Fruit fly (Drosophila melanogaster) whole organism, embryonic: ENCODE measurements around the gene Dpm3.

Experiments
- Abd-B ChIP-seq: fragments of 200-800 bp; sonication (Bioruptor generic); optimal IDR thresholded peaks from 2 replicates; lab custom pipeline; 2018; ENCODE audit warnings: missing biosample characterization, mild to moderate bottlenecking, missing genetic modification characterization, moderate library complexity
- Ada2b ChIP-seq: fragments of 200-800 bp; sonication (Bioruptor generic); IDR thresholded peaks from 2 replicates; pipeline ENCODE4 v1.3.6; 2022; ENCODE audit warnings: missing biosample characterization, missing genetic modification characterization
- Bteb2 ChIP-seq: fragments of 200-800 bp; sonication (Bioruptor generic); optimal IDR thresholded peaks from 2 replicates; lab custom pipeline; 2016; ENCODE audit warnings: missing biosample characterization, missing genetic modification characterization
- CG10959 ChIP-seq: fragments of 200-800 bp; sonication (Bioruptor generic); IDR thresholded peaks from 2 replicates; pipeline ENCODE4 v1.3.6; 2022; ENCODE audit warnings: missing biosample characterization, missing genetic modification characterization
- CG11093 ChIP-seq: fragments of 200-800 bp; sonication (Bioruptor generic); IDR thresholded peaks from 3 replicates; pipeline ENCODE4 v1.3.6; 2022; ENCODE audit warnings: missing biosample characterization, missing genetic modification characterization
- CG11723 ChIP-seq: fragments of 200-800 bp; sonication (Bioruptor generic); optimal IDR thresholded peaks from 2 replicates; lab custom pipeline; 2017; ENCODE audit warnings: missing biosample characterization, mild to moderate bottlenecking, missing genetic modification characterization
- CG12769 ChIP-seq: fragments of 200-800 bp; sonication (Bioruptor generic); optimal IDR thresholded peaks from 2 replicates; lab custom pipeline; 2019; ENCODE audit warnings: missing biosample characterization, mild to moderate bottlenecking, missing genetic modification characterization, moderate library complexity
- CG13624 ChIP-seq: fragments of 200-800 bp; sonication (Bioruptor generic); optimal IDR thresholded peaks from 2 replicates; lab custom pipeline; 2016; ENCODE audit warnings: missing biosample characterization, missing genetic modification characterization
- CG15479 ChIP-seq: fragments of 200-800 bp; sonication (Bioruptor generic); optimal IDR thresholded peaks from 3 replicates; lab custom pipeline; 2019; ENCODE audit warnings: missing biosample characterization, mild to moderate bottlenecking, missing genetic modification characterization, moderate library complexity
- CG17829 ChIP-seq: fragments of 200-800 bp; optimal IDR thresholded peaks from 2 replicates; lab custom pipeline; 2019; ENCODE audit warnings: missing biosample characterization, mild to moderate bottlenecking, missing genetic modification characterization, moderate library complexity
- CG2199 ChIP-seq: fragments of 200-800 bp; sonication (Bioruptor generic); IDR thresholded peaks from 3 replicates; pipeline ENCODE4 v1.3.6; 2022; ENCODE audit warnings: missing biosample characterization, missing genetic modification characterization
- CG3726 ChIP-seq: fragments of 200-800 bp; sonication (Bioruptor generic); IDR thresholded peaks from 3 replicates; pipeline ENCODE4, ENCODE4 v1.3.6; 2022; ENCODE audit warnings: missing biosample characterization, missing genetic modification characterization
- CG43689 ChIP-seq: fragments of 200-800 bp; sonication (Bioruptor generic); IDR thresholded peaks from 2 replicates; pipeline ENCODE4 v1.3.6; 2022; ENCODE audit warnings: missing biosample characterization, missing genetic modification characterization
- CG4424 ChIP-seq: fragments of 200-800 bp; sonication (Bioruptor generic); optimal IDR thresholded peaks from 3 replicates; lab custom pipeline; 2016; ENCODE audit warnings: missing biosample characterization, missing genetic modification characterization
- CG5245 ChIP-seq: fragments of 200-800 bp; sonication (Bioruptor generic); optimal IDR thresholded peaks from 3 replicates; lab custom pipeline; 2016; ENCODE audit warnings: missing biosample characterization, missing genetic modification characterization
- CG6765 ChIP-seq: fragments of 200-800 bp; sonication (Bioruptor generic); optimal IDR thresholded peaks from 3 replicates; lab custom pipeline; 2017; ENCODE audit warnings: missing biosample characterization, mild to moderate bottlenecking, missing genetic modification characterization
- CG6791 ChIP-seq: fragments of 200-800 bp; sonication (Bioruptor generic); IDR thresholded peaks from 3 replicates; pipeline ENCODE4 v1.3.6; 2022; ENCODE audit warnings: missing biosample characterization, missing genetic modification characterization; ENCODE audit not compliant: partially characterized antibody
- CG7271 ChIP-seq: fragments of 200-800 bp; sonication (Bioruptor generic); optimal IDR thresholded peaks from 2 replicates; lab custom pipeline; 2018; ENCODE audit warnings: missing biosample characterization, mild to moderate bottlenecking, missing genetic modification characterization, moderate library complexity
- CG7786 ChIP-seq: fragments of 200-800 bp; sonication (Bioruptor generic); optimal IDR thresholded peaks from 2 replicates; lab custom pipeline; 2016; ENCODE audit warnings: missing biosample characterization, missing genetic modification characterization
- CG8924 ChIP-seq: fragments of 200-800 bp; optimal IDR thresholded peaks from 3 replicates; lab custom pipeline; 2019; ENCODE audit warnings: missing biosample characterization, mild to moderate bottlenecking, missing genetic modification characterization, moderate library complexity
- HHEX ChIP-seq: fragments of 200-800 bp; sonication (Bioruptor generic); optimal IDR thresholded peaks from 3 replicates; lab custom pipeline; 2017; ENCODE audit warnings: missing biosample characterization, mild to moderate bottlenecking, missing genetic modification characterization, missing genetic modification reagents
- Hr78 ChIP-seq, 2 experiments: fragments of 200-800 bp in 1 of 2; fragments of >200 bp in 1 of 2; sonication (Bioruptor generic) in 1 of 2; optimal IDR thresholded peaks; 2 replicates each; lab custom pipeline; 2017 to 2019; ENCODE audit warnings: missing biosample characterization in 2 of 2, missing genetic modification characterization in 2 of 2, mild to moderate bottlenecking in 1 of 2, moderate library complexity in 1 of 2
- Hsf ChIP-seq: fragments of 200-800 bp; sonication (Bioruptor generic); optimal IDR thresholded peaks from 3 replicates; lab custom pipeline; 2016; ENCODE audit warnings: missing biosample characterization, missing genetic modification characterization
- Jarid2 ChIP-seq: fragments of 200-800 bp; sonication (Bioruptor generic); optimal IDR thresholded peaks from 3 replicates; lab custom pipeline; 2017; ENCODE audit warnings: mild to moderate bottlenecking, missing biosample characterization, missing genetic modification reagents, missing genetic modification characterization
- Med ChIP-seq: fragments of 200-800 bp; sonication (Bioruptor generic); peaks from one replicate; lab custom pipeline; 2016; ENCODE audit warnings: missing biosample characterization, missing genetic modification characterization, mild to moderate bottlenecking, inconsistent platforms, moderate library complexity
- Opbp ChIP-seq: fragments of 200-800 bp; sonication (Bioruptor generic); IDR thresholded peaks from 3 replicates; pipeline ENCODE4 v1.3.6; 2022; ENCODE audit warnings: missing biosample characterization, missing genetic modification characterization; ENCODE audit not compliant: partially characterized antibody
- Ravus ChIP-seq: fragments of 200-800 bp; sonication (Bioruptor generic); IDR thresholded peaks from 2 replicates; pipeline ENCODE4 v1.3.6; 2022; ENCODE audit warnings: missing biosample characterization, missing genetic modification characterization
- Rfx ChIP-seq: fragments of 200-800 bp; sonication (Bioruptor generic); IDR thresholded peaks from 2 replicates; pipeline ENCODE4 v1.3.6; 2022; ENCODE audit warnings: missing biosample characterization, missing genetic modification characterization
- Sox100B ChIP-seq: fragments of 200-800 bp; sonication (Bioruptor generic); optimal IDR thresholded peaks from 3 replicates; lab custom pipeline; 2018; ENCODE audit warnings: missing biosample characterization, mild to moderate bottlenecking, missing genetic modification characterization
- amos ChIP-seq: fragments of 200-800 bp; sonication (Bioruptor generic); IDR thresholded peaks from 2 replicates; pipeline ENCODE4 v1.3.6; 2022; ENCODE audit warnings: missing biosample characterization, missing genetic modification characterization; ENCODE audit not compliant: partially characterized antibody
- chif ChIP-seq, 2 experiments: fragments of 200-800 bp; sonication (Bioruptor generic); optimal IDR thresholded peaks; 3 replicates each; lab custom pipeline; 2016; ENCODE audit warnings: missing biosample characterization in 2 of 2, missing genetic modification characterization in 2 of 2
- chm ChIP-seq: fragments of 200-800 bp; sonication (Bioruptor generic); IDR thresholded peaks from 2 replicates; pipeline ENCODE4 v1.3.6; 2022; ENCODE audit warnings: missing biosample characterization, missing genetic modification characterization
- chn ChIP-seq: fragments of 200-800 bp; sonication (Bioruptor generic); optimal IDR thresholded peaks from 2 replicates; lab custom pipeline; 2016; ENCODE audit warnings: missing biosample characterization, missing genetic modification characterization
- crp ChIP-seq, 2 experiments: fragments of 200-800 bp; sonication (Bioruptor generic); optimal IDR thresholded peaks; 2 replicates in 1 of 2; 3 replicates in 1 of 2; lab custom pipeline; 2017; ENCODE audit warnings: missing biosample characterization in 2 of 2, missing genetic modification characterization in 2 of 2, mild to moderate bottlenecking in 1 of 2, moderate library complexity in 1 of 2
- dysf ChIP-seq: fragments of 200-800 bp; sonication (Bioruptor generic); IDR thresholded peaks from 3 replicates; pipeline ENCODE4 v1.3.6; 2022; ENCODE audit warnings: missing biosample characterization, missing genetic modification characterization
- gfzf ChIP-seq: fragments of 200-800 bp; sonication (Bioruptor generic); optimal IDR thresholded peaks from 2 replicates; lab custom pipeline; 2016; ENCODE audit warnings: missing biosample characterization, mild to moderate bottlenecking, missing genetic modification characterization, moderate library complexity
- gt ChIP-seq: fragments of 200-800 bp; sonication (Bioruptor generic); IDR thresholded peaks from 2 replicates; pipeline ENCODE4 v1.3.6; 2022; ENCODE audit warnings: missing biosample characterization, missing genetic modification characterization
- ham ChIP-seq: fragments of 200-800 bp; sonication (Bioruptor generic); IDR thresholded peaks from 2 replicates; pipeline ENCODE4 v1.3.6; 2022; ENCODE audit warnings: missing biosample characterization, missing genetic modification characterization
- oc ChIP-seq: fragments of 200-800 bp; sonication (Bioruptor generic); optimal IDR thresholded peaks from 2 replicates; lab custom pipeline; 2018; ENCODE audit warnings: missing biosample characterization, mild to moderate bottlenecking, missing genetic modification characterization, moderate library complexity
- row ChIP-seq: fragments of 200-800 bp; sonication (Bioruptor generic); IDR thresholded peaks from 3 replicates; pipeline ENCODE4 v1.3.6; 2022; ENCODE audit warnings: missing biosample characterization, missing genetic modification characterization
- salm ChIP-seq: fragments of 200-800 bp; sonication (Bioruptor generic); optimal IDR thresholded peaks from 2 replicates; lab custom pipeline; 2018; ENCODE audit warnings: missing biosample characterization, mild to moderate bottlenecking, missing genetic modification characterization
- schlank ChIP-seq: fragments of 200-800 bp; sonication (Bioruptor generic); optimal IDR thresholded peaks from 2 replicates; lab custom pipeline; 2018; ENCODE audit warnings: missing biosample characterization, mild to moderate bottlenecking, missing genetic modification characterization
- slp2 ChIP-seq: fragments of 200-800 bp; sonication (Bioruptor generic); optimal IDR thresholded peaks from 2 replicates; lab custom pipeline; 2016; ENCODE audit warnings: missing biosample characterization, missing genetic modification characterization
- sob ChIP-seq: fragments of 200-800 bp; sonication (Bioruptor generic); IDR thresholded peaks from 2 replicates; pipeline ENCODE4 v1.3.6; 2022; ENCODE audit warnings: missing biosample characterization, missing genetic modification characterization
- ssp ChIP-seq: fragments of 200-800 bp; sonication (Bioruptor generic); IDR thresholded peaks from 2 replicates; pipeline ENCODE4 v1.3.6; 2022; ENCODE audit warnings: missing biosample characterization, missing genetic modification characterization
- trem ChIP-seq: fragments of 200-800 bp; optimal IDR thresholded peaks from 3 replicates; lab custom pipeline; 2019; ENCODE audit warnings: missing biosample characterization, mild to moderate bottlenecking, missing genetic modification characterization, moderate library complexity
- wdn ChIP-seq: fragments of 200-800 bp; sonication (Bioruptor generic); IDR thresholded peaks from 2 replicates; pipeline ENCODE4 v1.3.6; 2022; ENCODE audit warnings: missing biosample characterization, missing genetic modification characterization
- z ChIP-seq: fragments of 200-800 bp; sonication (Bioruptor generic); IDR thresholded peaks from 3 replicates; pipeline ENCODE4 v1.3.6; 2022; ENCODE audit warnings: missing biosample characterization, missing genetic modification characterization

Dpm3 gene

DNA sequence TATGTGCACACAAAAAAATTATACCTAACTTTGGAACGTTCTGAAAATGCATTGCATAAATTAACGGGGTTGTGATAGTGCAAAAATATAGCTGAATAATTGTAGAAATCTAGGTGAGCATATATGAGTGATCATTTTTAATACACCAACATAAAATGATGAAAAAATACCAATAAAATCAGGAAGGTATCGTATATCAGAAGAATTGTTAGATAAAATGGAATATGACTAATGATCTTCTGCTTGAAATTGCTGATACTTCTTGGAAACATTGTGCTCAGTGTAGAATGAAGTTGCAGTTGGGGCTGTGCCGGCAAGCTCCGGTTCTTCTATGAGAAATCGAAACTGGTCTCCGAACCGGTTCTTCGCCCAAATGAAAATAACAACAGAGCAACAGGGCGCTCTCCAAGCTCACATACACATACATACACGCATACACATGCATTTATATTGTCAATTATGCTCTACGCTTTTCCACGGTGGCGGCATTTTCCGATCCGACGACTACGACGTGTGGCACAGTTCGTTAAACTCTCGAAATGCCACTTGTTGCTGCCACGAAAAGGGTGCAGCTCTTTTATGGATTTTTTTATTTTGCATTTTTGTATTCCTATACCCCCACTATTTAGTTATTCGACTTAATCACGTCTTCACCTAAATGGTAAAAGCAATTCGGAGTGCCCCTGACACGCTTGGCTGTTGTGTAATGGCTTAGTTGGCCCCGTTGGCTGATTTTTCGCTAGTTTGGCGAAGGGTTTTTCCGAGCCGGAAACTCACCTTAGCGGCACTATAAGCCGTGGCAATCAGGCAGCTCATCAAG lies 1.7 kb downstream of the Dpm3 start (continued):
- peak; percentile 92 for TF ChIP-seq Abd-B (GFP tag; lab: Kevin White, UChicago)
- no peak; the same call in 1 of the 2 replicates for TF ChIP-seq chm (GFP tag; lab: Robert Waterston, UW)
- TF ChIP-seq gfzf (GFP tag; lab: Kevin White, UChicago) = no peak
- TF ChIP-seq CG6791 (GFP tag; lab: Robert Waterston, UW) = no peak
- peak; percentile 77 for TF ChIP-seq salm (tag; lab: Kevin White, UChicago)
- TF ChIP-seq CG11093 (GFP tag; lab: Robert Waterston, UW) = peak; percentile 69; the same call in 2 of the 3 replicates
- TF ChIP-seq CG7271 (tag; lab: Kevin White, UChicago) = peak; percentile 43
- TF ChIP-seq CG3726 (GFP tag; lab: Robert Waterston, UW) = peak; percentile 80; the same call in 2 of the 3 replicates
- peak; percentile 67 for TF ChIP-seq schlank (tag; lab: Kevin White, UChicago)
- peak; percentile 98 for TF ChIP-seq Med (GFP tag; lab: Kevin White, UChicago)
- TF ChIP-seq gt (GFP tag; lab: Robert Waterston, UW) = 0 out of 2 replicates have a peak, but pooled peaks have one; percentile 31
- TF ChIP-seq Opbp (GFP tag; lab: Robert Waterston, UW) = no peak
- TF ChIP-seq oc (tag; lab: Kevin White, UChicago) = peak; percentile 87
- peak; percentile 88 for TF ChIP-seq row (GFP tag; lab: Robert Waterston, UW)
- peak; percentile 53; the same call in 1 of the 2 replicates for TF ChIP-seq wdn (GFP tag; lab: Robert Waterston, UW)
- no peak for TF ChIP-seq CG15479 (GFP tag; lab: Kevin White, UChicago)
- peak; percentile 91 for TF ChIP-seq chn (GFP tag; lab: Kevin White, UChicago)
- peak; percentile 91 for TF ChIP-seq CG7786 (GFP tag; lab: Kevin White, UChicago)
- peak; percentile 88 for TF ChIP-seq CG13624 (GFP tag; lab: Kevin White, UChicago)
- peak; percentile 86 for TF ChIP-seq CG4424 (GFP tag; lab: Kevin White, UChicago)
- peak; percentile 66 for TF ChIP-seq Ravus (GFP tag; lab: Robert Waterston, UW)
- TF ChIP-seq z (GFP tag; lab: Robert Waterston, UW) = 0 out of 3 replicates have a peak, but pooled peaks have one; percentile 45
- peak; percentile 93 for TF ChIP-seq CG17829 (tag; lab: Kevin White, UChicago)
- 0 out of 2 replicates have a peak, but pooled peaks have one; percentile 32 for TF ChIP-seq ham (GFP tag; lab: Robert Waterston, UW)
- peak; percentile 69 to 90 for TF ChIP-seq chif (GFP tag; optimal IDR thresholded peaks at IDR 0.05; lab: Kevin White, UChicago)
- TF ChIP-seq amos (GFP tag; lab: Robert Waterston, UW) = no peak
- peak; percentile 92 for TF ChIP-seq CG8924
- TF ChIP-seq trem (tag; lab: Kevin White, UChicago) = peak; percentile 88
- TF ChIP-seq CG2199 (GFP tag; lab: Robert Waterston, UW) = peak; percentile 85
- TF ChIP-seq Rfx (GFP tag; lab: Robert Waterston, UW) = peak; percentile 86
- peak; percentile 77 for TF ChIP-seq slp2
- peak; percentile 85 for TF ChIP-seq CG11723 (GFP tag; lab: Kevin White, UChicago)
- TF ChIP-seq CG10959 (GFP tag; lab: Robert Waterston, UW) = peak; percentile 32
- peak in 1 of 2 experiments; percentile 53 for TF ChIP-seq crp (GFP tag; optimal IDR thresholded peaks at IDR 0.05; lab: Kevin White, UChicago)
- TF ChIP-seq Hr78 (GFP tag; optimal IDR thresholded peaks at IDR 0.05; lab: Kevin White, UChicago) = peak in 1 of 2 experiments; percentile 73
- peak; percentile 85 for TF ChIP-seq CG12769 (tag; lab: Kevin White, UChicago)
- TF ChIP-seq dysf (GFP tag; lab: Robert Waterston, UW) = peak; percentile 93
- peak; percentile 85 for TF ChIP-seq Sox100B (GFP tag; lab: Kevin White, UChicago)
- TF ChIP-seq CG6765 (GFP tag; lab: Kevin White, UChicago) = peak; percentile 79
- TF ChIP-seq Jarid2 (GFP tag; lab: Kevin White, UChicago) = peak; percentile 43
- TF ChIP-seq HHEX (GFP tag; lab: Kevin White, UChicago) = peak; percentile 84
- peak; percentile 80 for TF ChIP-seq sob (GFP tag; lab: Robert Waterston, UW)
- peak; percentile 39; the same call in 1 of the 2 replicates for TF ChIP-seq CG43689
- TF ChIP-seq Bteb2 (GFP tag; lab: Kevin White, UChicago) = peak; percentile 89
- peak; percentile 75 for TF ChIP-seq Ada2b (GFP tag; lab: Robert Waterston, UW)
- peak; percentile 61 for TF ChIP-seq CG5245 (GFP tag; lab: Kevin White, UChicago)
- peak; percentile 93 for TF ChIP-seq Hsf
- TF ChIP-seq ssp (GFP tag; lab: Robert Waterston, UW) = peak; percentile 68
